Worm (Caenorhabditis elegans): ENCODE measurements around the gene F18E9.3.
A peak's percentile ranks its signal among the peaks of the same experiment; 100 is the strongest.
"Not testable (repeated sequence)": the region's sequence is repeated elsewhere in the genome, so short reads cannot be mapped to it uniquely, and the experiment has no call there.

F18E9.3 gene

ce11 chrX:8599725-8600124 is 13.8 kb downstream of the F18E9.3 start:
- TF ChIP-seq W03F9.2 (tag; optimal IDR thresholded peaks at IDR 0.05) (no peak), him-1 (tag; optimal IDR thresholded peaks at IDR 0.05) (no peak), dao-5 (tag; optimal IDR thresholded peaks at IDR 0.05) (no peak)

ce11 chrX:8601235-8601634 is 15.3 kb downstream of the F18E9.3 start, which contains the start of gene F18E9.1:
Gene F18E9.1 (plus strand): TSS chrX:8601535.
- TF ChIP-seq him-1 (tag; optimal IDR thresholded peaks at IDR 0.05) (no peak), W03F9.2 (tag; optimal IDR thresholded peaks at IDR 0.05) (no peak), dao-5 (tag; optimal IDR thresholded peaks at IDR 0.05) (no peak)

- no peak for TF ChIP-seq dao-5 (tag; optimal IDR thresholded peaks at IDR 0.05)
- no peak for TF ChIP-seq him-1 (tag; optimal IDR thresholded peaks at IDR 0.05)
- no peak for TF ChIP-seq W03F9.2 (tag; optimal IDR thresholded peaks at IDR 0.05)
Measured at ce11 chrX:8602722-8603427, 16.9 kb downstream of the F18E9.3 start.

ce11 chrX:8604160-8604559 is 18.2 kb downstream of the F18E9.3 start:
- no peak for TF ChIP-seq him-1 (tag; optimal IDR thresholded peaks at IDR 0.05)
- TF ChIP-seq W03F9.2 (tag; optimal IDR thresholded peaks at IDR 0.05) = no peak
- TF ChIP-seq dao-5 (tag; optimal IDR thresholded peaks at IDR 0.05) = no peak

- no peak for TF ChIP-seq dao-5 (tag; optimal IDR thresholded peaks at IDR 0.05)
- no peak for TF ChIP-seq him-1 (tag; optimal IDR thresholded peaks at IDR 0.05)
- no peak for TF ChIP-seq W03F9.2 (tag; optimal IDR thresholded peaks at IDR 0.05)
Measured at ce11 chrX:8605005-8605404, 19.1 kb downstream of the F18E9.3 start, which contains the start of the genes H35N09.2 and H35N09.1. Gene H35N09.2 (minus strand): TSS chrX:8605058. Gene H35N09.1 (plus strand): TSS chrX:8605339.

- TF ChIP-seq him-1 (tag; optimal IDR thresholded peaks at IDR 0.05) (no peak), dao-5 (tag; optimal IDR thresholded peaks at IDR 0.05) (peak; percentile 12)
Measured at ce11 chrX:8608756-8609155, 22.8 kb downstream of the F18E9.3 start.

- not testable (repeated sequence) for TF ChIP-seq him-1, dao-5, W03F9.2 (tag; optimal IDR thresholded peaks at IDR 0.05)
Measured at ce11 chrX:8610606-8611005, 24.7 kb downstream of the F18E9.3 start, which contains the start of gene K01A12.4. Gene K01A12.4 (plus strand): TSS chrX:8610906.

ce11 chrX:8612278-8612677 is 26.3 kb downstream of the F18E9.3 start:
- TF ChIP-seq W03F9.2 (tag; optimal IDR thresholded peaks at IDR 0.05) (no peak), him-1 (tag; optimal IDR thresholded peaks at IDR 0.05) (no peak), dao-5 (tag; optimal IDR thresholded peaks at IDR 0.05) (no peak)

ce11 chrX:8613053-8613452 is 27.1 kb downstream of the F18E9.3 start, which contains the start of gene K01A12.2:
Gene K01A12.2 (plus strand): TSS chrX:8613353.
- TF ChIP-seq him-1 (tag; optimal IDR thresholded peaks at IDR 0.05) (no peak), dao-5 (tag; optimal IDR thresholded peaks at IDR 0.05) (no peak), W03F9.2 (tag; optimal IDR thresholded peaks at IDR 0.05) (no peak)

- TF ChIP-seq dao-5 (tag; optimal IDR thresholded peaks at IDR 0.05) = peak; percentile 14
- TF ChIP-seq him-1 (tag; optimal IDR thresholded peaks at IDR 0.05) = no peak
- peak; percentile 15 for TF ChIP-seq W03F9.2 (tag; optimal IDR thresholded peaks at IDR 0.05)
Measured at ce11 chrX:8623840-8624591, 38.1 kb downstream of the F18E9.3 start.

ce11 chrX:8625090-8625489 is 39.1 kb downstream of the F18E9.3 start, which contains the start of gene K01A12.3:
Gene K01A12.3 (minus strand): TSS chrX:8625190.
- TF ChIP-seq W03F9.2 (tag; optimal IDR thresholded peaks at IDR 0.05) (no peak), dao-5 (tag; optimal IDR thresholded peaks at IDR 0.05) (no peak), him-1 (tag; optimal IDR thresholded peaks at IDR 0.05) (no peak)

- no peak for TF ChIP-seq him-1 (tag; optimal IDR thresholded peaks at IDR 0.05)
- no peak for TF ChIP-seq dao-5 (tag; optimal IDR thresholded peaks at IDR 0.05)
- TF ChIP-seq W03F9.2 (tag; optimal IDR thresholded peaks at IDR 0.05) = no peak
Measured at ce11 chrX:8638679-8639184, 52.8 kb downstream of the F18E9.3 start.

Data from whole organism, L4/young adult.